Fruit fly (Drosophila melanogaster): ENCODE results near the gene LManIII.
A peak's percentile ranks its signal among the peaks of the same experiment; 100 is the strongest.

The LManIII gene

DNA sequence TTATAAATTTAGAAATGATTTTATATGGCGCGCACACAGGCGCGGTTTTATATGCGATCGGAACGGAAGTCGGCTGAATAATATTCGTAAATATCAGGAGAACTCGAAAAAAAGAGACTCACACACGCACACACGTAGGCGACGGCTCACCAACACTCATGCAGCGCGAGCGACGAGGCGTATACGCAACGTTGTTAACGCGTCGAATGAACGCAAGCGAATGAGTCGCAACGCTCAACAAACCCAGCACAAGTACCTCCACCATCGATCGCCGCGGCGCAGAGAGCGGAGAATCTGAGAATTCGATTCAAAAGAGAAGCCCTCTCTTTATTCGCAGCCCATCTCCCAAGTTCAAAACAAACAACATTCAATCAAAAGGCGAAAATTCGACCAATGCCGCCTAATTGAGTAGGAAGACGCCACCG is 32.9 kb downstream of the LManIII start (continued):
- no peak for TF ChIP-seq ase (GFP tag; IDR thresholded peaks at IDR 0.05)

DNA sequence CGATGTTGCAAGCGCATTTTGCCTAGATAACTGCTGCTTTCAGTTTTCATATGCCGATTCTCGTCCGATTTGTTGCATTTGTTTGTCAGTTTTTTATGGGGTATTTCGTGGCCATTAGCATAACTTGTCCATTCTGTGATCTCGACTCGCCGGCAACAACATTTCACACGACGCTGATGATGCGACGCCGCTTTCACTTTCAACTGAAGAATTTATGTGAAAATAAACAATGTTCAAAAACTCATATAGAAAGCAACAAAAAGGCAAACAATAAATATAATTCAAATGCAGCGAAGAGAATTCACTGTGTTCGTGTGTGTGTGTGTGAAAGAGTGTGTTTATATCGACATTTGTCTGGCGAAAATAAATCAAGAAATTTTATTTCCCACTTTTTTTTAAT is 33.5 kb downstream of the LManIII start:
- peak in 1 of 2 experiments; percentile 74 for TF ChIP-seq eve (GFP tag; optimal IDR thresholded peaks at IDR 0.05)
- no peak for TF ChIP-seq sim (GFP tag; IDR thresholded peaks at IDR 0.05)
- TF ChIP-seq Blimp-1 (GFP tag; optimal IDR thresholded peaks at IDR 0.05), result peak; percentile 95
- 0 out of 2 replicates have a peak, but pooled peaks have one; percentile 24 for TF ChIP-seq ara (GFP tag; IDR thresholded peaks at IDR 0.05)

DNA sequence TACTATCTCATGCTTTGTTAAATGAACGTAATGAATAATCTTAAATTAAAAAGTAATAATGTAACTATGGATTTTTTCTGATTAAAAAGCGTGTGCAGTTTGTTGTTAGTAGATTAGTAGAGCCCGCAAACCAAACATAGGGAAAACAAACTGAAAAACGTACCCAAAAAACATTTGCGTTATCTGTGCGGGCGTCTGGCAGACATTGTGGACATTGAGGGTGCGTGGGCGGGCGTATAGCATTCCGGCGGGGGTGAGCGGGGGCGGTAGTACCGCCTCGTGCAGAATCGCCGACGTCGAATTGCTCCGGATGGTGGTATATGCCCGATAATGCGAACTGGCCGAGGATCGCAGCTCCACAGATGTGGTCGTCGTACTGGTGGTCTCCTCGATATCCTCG is 34.2 kb downstream of the LManIII start:
- no peak for TF ChIP-seq Ptx1 (GFP tag; IDR thresholded peaks at IDR 0.05)
- TF ChIP-seq cwo (GFP tag; optimal IDR thresholded peaks at IDR 0.05), result peak; percentile 9
- peak; percentile 98 for TF ChIP-seq sr (GFP tag; IDR thresholded peaks at IDR 0.05)
- TF ChIP-seq CG12769 (tag; optimal IDR thresholded peaks at IDR 0.05), result peak; percentile 28
- TF ChIP-seq HLH3B (GFP tag; IDR thresholded peaks at IDR 0.05), result peak; percentile 17; the same call in 1 of the 2 replicates
- TF ChIP-seq Doc2 (GFP tag; IDR thresholded peaks at IDR 0.05), result no peak
- peak; percentile 78 for TF ChIP-seq sug (tag; optimal IDR thresholded peaks at IDR 0.05)
- peak; percentile 32 for TF ChIP-seq Hey (tag; optimal IDR thresholded peaks at IDR 0.05)
- peak; percentile 68 for TF ChIP-seq exex (tag; optimal IDR thresholded peaks at IDR 0.05)
- TF ChIP-seq CG10543 (GFP tag; optimal IDR thresholded peaks at IDR 0.05), result peak; percentile 68
- TF ChIP-seq Deaf1 (tag; optimal IDR thresholded peaks at IDR 0.05), result peak; percentile 10
- 0 out of 2 replicates have a peak, but pooled peaks have one; percentile 18 for TF ChIP-seq stc (GFP tag; IDR thresholded peaks at IDR 0.05)
- peak; percentile 61; the same call in 1 of the 3 replicates for TF ChIP-seq CG2199 (GFP tag; IDR thresholded peaks at IDR 0.05)
- TF ChIP-seq Meics (GFP tag; optimal IDR thresholded peaks at IDR 0.05), result peak; percentile 5
- TF ChIP-seq CG34376 (GFP tag; optimal IDR thresholded peaks at IDR 0.05), result peak; percentile 38
- TF ChIP-seq CG17385 (GFP tag; optimal IDR thresholded peaks at IDR 0.05), result no peak
- no peak for TF ChIP-seq br (optimal IDR thresholded peaks at IDR 0.05)
- TF ChIP-seq mirr (GFP tag; optimal IDR thresholded peaks at IDR 0.05), result peak; percentile 58
- TF ChIP-seq Fer1 (GFP tag; optimal IDR thresholded peaks at IDR 0.05), result peak; percentile 13
- peak; percentile 34 for TF ChIP-seq lab (GFP tag; optimal IDR thresholded peaks at IDR 0.05)
- TF ChIP-seq Rfx (GFP tag; IDR thresholded peaks at IDR 0.05), result peak; percentile 32; the same call in 1 of the 2 replicates
- TF ChIP-seq crol (GFP tag; IDR thresholded peaks at IDR 0.05), result peak; percentile 91
- peak; percentile 80 for TF ChIP-seq sd (tag; optimal IDR thresholded peaks at IDR 0.05)
- peak; percentile 32; the same call in 1 of the 2 replicates for TF ChIP-seq GATAe (GFP tag; conservative IDR thresholded peaks at IDR 0.05)
- TF ChIP-seq Trl (optimal IDR thresholded peaks at IDR 0.05), result no peak
- no peak for TF ChIP-seq Trl (GFP tag; optimal IDR thresholded peaks at IDR 0.05)

DNA sequence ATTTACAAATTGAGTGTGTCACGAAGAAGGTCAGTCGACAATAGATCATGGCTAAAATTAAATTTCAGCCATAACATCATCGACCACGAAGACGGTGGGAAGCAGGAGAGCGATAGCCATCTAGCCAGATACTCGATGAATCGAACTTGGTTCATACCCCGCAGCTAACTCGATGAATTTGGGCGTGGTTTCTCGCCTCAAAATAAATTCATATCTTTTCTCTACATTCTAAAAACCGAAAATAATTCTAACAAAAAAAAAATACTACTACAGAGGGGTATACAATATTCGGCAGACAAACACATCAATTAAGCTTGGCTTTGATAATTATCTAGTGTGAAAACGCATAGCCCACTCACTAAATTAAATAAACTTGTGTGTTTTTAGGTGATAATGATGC is 35.8 kb downstream of the LManIII start:
- TF ChIP-seq dysf (GFP tag; IDR thresholded peaks at IDR 0.05) (peak; percentile 64; the same call in 1 of the 3 replicates), lilli (GFP tag; optimal IDR thresholded peaks at IDR 0.05) (peak; percentile 34), vvl (GFP tag; IDR thresholded peaks at IDR 0.05) (peak; percentile 77), so (GFP tag; IDR thresholded peaks at IDR 0.05) (peak; percentile 53; the same call in 2 of the 3 replicates), Ets65A (GFP tag) (no peak), pan (optimal IDR thresholded peaks at IDR 0.05) (no peak), pan (GFP tag; optimal IDR thresholded peaks at IDR 0.05 in 1 of 2, IDR thresholded peaks at IDR 0.05 in 1 of 2) (peak in 1 of 2 experiments; percentile 66), dmrt99B (tag; optimal IDR thresholded peaks at IDR 0.05) (peak; percentile 68), otp (GFP tag; IDR thresholded peaks at IDR 0.05) (0 out of 3 replicates have a peak, but pooled peaks have one; percentile 52), tgo (GFP tag; IDR thresholded peaks at IDR 0.05) (peak; percentile 36; the same call in 2 of the 3 replicates), D19B (GFP tag; optimal IDR thresholded peaks at IDR 0.05) (peak; percentile 74), CG13287 (GFP tag; IDR thresholded peaks at IDR 0.05; ENCODE audit: partially characterized antibody) (no peak), CG1024 (GFP tag; IDR thresholded peaks at IDR 0.05) (0 out of 2 replicates have a peak, but pooled peaks have one; percentile 21), prd (optimal IDR thresholded peaks at IDR 0.05) (no peak), prd (GFP tag; IDR thresholded peaks at IDR 0.05) (peak; percentile 74), Atf6 (GFP tag; IDR thresholded peaks at IDR 0.05) (peak; percentile 25; the same call in 1 of the 2 replicates), Awh (GFP tag; IDR thresholded peaks at IDR 0.05) (peak; percentile 62), pnt (GFP tag; optimal IDR thresholded peaks at IDR 0.05) (peak; percentile 18), wor (GFP tag; IDR thresholded peaks at IDR 0.05) (0 out of 2 replicates have a peak, but pooled peaks have one; percentile 12)

All from whole organism, embryonic.